Worm (Caenorhabditis elegans) whole organism, L1 larva: ENCODE measurements around the gene copd-1.

Experiments used
- C16A3.4 ChIP-seq: fragments of 150-350 bp; optimal IDR thresholded peaks from 2 replicates; lab custom pipeline; 2014; ENCODE audit warnings: missing biosample characterization, missing genetic modification characterization
- C34B4.2 ChIP-seq: sonication (generic microtip); optimal IDR thresholded peaks from 2 replicates; lab custom pipeline; 2017; ENCODE audit warnings: mild to moderate bottlenecking, missing genetic modification characterization, missing compliant biosample characterization
- Y116A8C.19 ChIP-seq: sonication (generic microtip); optimal IDR thresholded peaks from 2 replicates; lab custom pipeline; 2016; ENCODE audit warnings: missing compliant biosample characterization, missing genetic modification characterization, borderline replicate concordance
- blmp-1 ChIP-seq: fragments of 150-350 bp; optimal IDR thresholded peaks from 2 replicates; lab custom pipeline; 2014; ENCODE audit warnings: missing biosample characterization, missing genetic modification characterization
- ceh-63 ChIP-seq: fragments of 200-800 bp; sonication (Bioruptor generic); optimal IDR thresholded peaks from 2 replicates; lab custom pipeline; 2018; ENCODE audit warnings: mild to moderate bottlenecking, missing genetic modification characterization, missing compliant biosample characterization
- ceh-90 ChIP-seq: sonication (generic microtip); optimal IDR thresholded peaks from 2 replicates; lab custom pipeline; 2016; ENCODE audit warnings: missing genetic modification characterization, missing compliant biosample characterization
- efl-1 ChIP-seq, 4 experiments: fragments of 150-350 bp; optimal IDR thresholded peaks in 3 of 4; peaks in 1 of 4; 1 replicate in 1 of 4; 2 replicates in 3 of 4; lab custom pipeline; 2014; ENCODE audit warnings: missing biosample characterization in 2 of 4, missing genetic modification characterization in 2 of 4, missing genetic modification reagents in 2 of 4
- egl-13 ChIP-seq: sonication (generic microtip); optimal IDR thresholded peaks from 2 replicates; lab custom pipeline; 2016; ENCODE audit warnings: missing genotype, missing genetic modification reagents, missing genetic modification characterization, missing compliant biosample characterization
- ets-5 ChIP-seq: fragments of 200-800 bp; sonication (Bioruptor generic); IDR thresholded peaks from 2 replicates; pipeline ENCODE4 v1.3.6; 2022; ENCODE audit warnings: missing genetic modification characterization, missing compliant biosample characterization
- hlh-4 ChIP-seq: sonication (generic microtip); optimal IDR thresholded peaks from 2 replicates; lab custom pipeline; 2016; ENCODE audit warnings: mild to moderate bottlenecking, missing genetic modification characterization, missing compliant biosample characterization
- lin-13 ChIP-seq: fragments of 150-350 bp; optimal IDR thresholded peaks from 2 replicates; lab custom pipeline; 2014; ENCODE audit warnings: missing biosample characterization, missing genetic modification reagents, missing genetic modification characterization
- lin-14 ChIP-seq: fragments of 200-800 bp; sonication (Bioruptor generic); optimal IDR thresholded peaks from 2 replicates; lab custom pipeline; 2018; ENCODE audit warnings: mild to moderate bottlenecking, missing genetic modification characterization, moderate library complexity, missing compliant biosample characterization
- lin-15B ChIP-seq: fragments of 150-350 bp; sonication (generic microtip); optimal IDR thresholded peaks from 3 replicates; lab custom pipeline; 2014; ENCODE audit warnings: missing biosample characterization, missing genetic modification characterization
- lin-35 ChIP-seq, 2 experiments: fragments of 150-350 bp; optimal IDR thresholded peaks; 2 replicates each; lab custom pipeline; 2014; ENCODE audit warnings: missing biosample characterization in 2 of 2, missing genetic modification characterization in 2 of 2, missing genetic modification reagents in 2 of 2
- lin-39 ChIP-seq: fragments of 150-350 bp; optimal IDR thresholded peaks from 2 replicates; lab custom pipeline; 2014; ENCODE audit warnings: missing biosample characterization, missing genetic modification reagents, missing genetic modification characterization
- lir-3 ChIP-seq: sonication (generic microtip); optimal IDR thresholded peaks from 2 replicates; lab custom pipeline; 2016; ENCODE audit warnings: mild to moderate bottlenecking, missing genetic modification characterization, moderate library complexity, missing compliant biosample characterization; ENCODE audit not compliant: poor library complexity
- mab-9 ChIP-seq: fragments of 200-800 bp; sonication (Bioruptor generic); IDR thresholded peaks from 2 replicates; pipeline ENCODE4 v1.3.6; 2022; ENCODE audit warnings: missing genetic modification reagents, missing genetic modification characterization, missing compliant biosample characterization
- mep-1 ChIP-seq: fragments of 150-350 bp; optimal IDR thresholded peaks from 2 replicates; lab custom pipeline; 2014; ENCODE audit warnings: missing biosample characterization, missing genetic modification characterization
- nhr-12 ChIP-seq: sonication (generic microtip); optimal IDR thresholded peaks from 2 replicates; lab custom pipeline; 2017; ENCODE audit warnings: missing biosample characterization, missing genetic modification characterization
- nhr-19 ChIP-seq: fragments of 200-800 bp; sonication (Bioruptor generic); conservative IDR thresholded peaks from 2 replicates; pipeline ENCODE4 v1.3.6; 2022; ENCODE audit warnings: missing genetic modification characterization, missing compliant biosample characterization
- nhr-20 ChIP-seq: sonication (generic microtip); optimal IDR thresholded peaks from 2 replicates; lab custom pipeline; 2016; ENCODE audit warnings: mild to moderate bottlenecking, missing genetic modification characterization, missing compliant biosample characterization
- nhr-237 ChIP-seq: fragments of 150-350 bp; optimal IDR thresholded peaks from 2 replicates; lab custom pipeline; 2014; ENCODE audit warnings: missing biosample characterization, missing genetic modification characterization
- nhr-28 ChIP-seq: fragments of 150-350 bp; optimal IDR thresholded peaks from 2 replicates; lab custom pipeline; 2014; ENCODE audit warnings: missing biosample characterization, missing genetic modification characterization
- nhr-85 ChIP-seq: sonication (generic microtip); peaks from one replicate; lab custom pipeline; 2016; ENCODE audit warnings: missing genetic modification characterization, inconsistent platforms, missing compliant biosample characterization
- pag-3 ChIP-seq: sonication (generic microtip); optimal IDR thresholded peaks from 2 replicates; lab custom pipeline; 2017; ENCODE audit warnings: missing genetic modification characterization, mild to moderate bottlenecking, missing compliant biosample characterization, antibody characterized with exemption, borderline replicate concordance; ENCODE audit not compliant: insufficient read depth
- pax-3 ChIP-seq: fragments of 200-800 bp; sonication (Bioruptor generic); optimal IDR thresholded peaks from 2 replicates; lab custom pipeline; 2018; ENCODE audit warnings: mild to moderate bottlenecking, missing genetic modification characterization, moderate library complexity, missing compliant biosample characterization
- pqm-1 ChIP-seq: sonication (generic microtip); optimal IDR thresholded peaks from 3 replicates; lab custom pipeline; 2017; ENCODE audit warnings: missing biosample characterization, missing genetic modification characterization
- snpc-4 ChIP-seq: fragments of 150-350 bp; optimal IDR thresholded peaks from 2 replicates; lab custom pipeline; 2014; ENCODE audit warnings: missing biosample characterization, missing genetic modification characterization
- snu-23 ChIP-seq: sonication (generic microtip); optimal IDR thresholded peaks from 2 replicates; lab custom pipeline; 2016; ENCODE audit warnings: missing genetic modification characterization, missing compliant biosample characterization
- sptf-1 ChIP-seq: fragments of 150-350 bp; optimal IDR thresholded peaks from 2 replicates; lab custom pipeline; 2014; ENCODE audit warnings: missing biosample characterization, missing genetic modification characterization
- unc-130 ChIP-seq: fragments of 150-350 bp; optimal IDR thresholded peaks from 2 replicates; lab custom pipeline; 2017; ENCODE audit warnings: missing biosample characterization, missing genetic modification characterization, inconsistent platforms
- unc-30 ChIP-seq: sonication (generic microtip); optimal IDR thresholded peaks from 2 replicates; lab custom pipeline; 2017; ENCODE audit warnings: missing biosample characterization, missing genetic modification characterization
- xbp-1 ChIP-seq: sonication (generic microtip); optimal IDR thresholded peaks from 2 replicates; lab custom pipeline; 2016; ENCODE audit warnings: missing genetic modification characterization, missing compliant biosample characterization
- zip-4 ChIP-seq: fragments of 200-800 bp; sonication (Bioruptor generic); optimal IDR thresholded peaks from 2 replicates; lab custom pipeline; 2018; ENCODE audit warnings: mild to moderate bottlenecking, missing genetic modification characterization, moderate library complexity, missing compliant biosample characterization

copd-1 gene

DNA sequence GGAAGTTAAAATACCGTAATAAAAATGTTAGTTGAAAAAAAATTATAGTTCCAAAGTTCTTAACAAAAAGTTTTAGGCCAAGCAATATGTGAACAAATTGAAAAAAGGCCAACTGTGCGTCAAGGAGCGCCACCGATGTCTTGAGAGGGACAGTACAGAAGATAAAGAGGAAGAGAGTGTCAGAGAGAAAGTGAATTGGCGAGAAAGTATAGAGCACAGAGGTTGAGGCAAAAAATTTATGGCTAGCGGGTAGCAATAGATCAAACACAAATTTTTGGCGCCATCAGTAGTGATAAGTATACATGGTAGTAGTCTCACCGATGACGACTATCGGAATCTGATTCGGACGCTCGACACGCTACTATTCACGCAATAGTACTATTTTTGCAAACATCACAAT is 20.5 kb downstream of the copd-1 start (continued):
- no peak for TF ChIP-seq snpc-4 (tag; lab: Kevin White, UChicago)

DNA sequence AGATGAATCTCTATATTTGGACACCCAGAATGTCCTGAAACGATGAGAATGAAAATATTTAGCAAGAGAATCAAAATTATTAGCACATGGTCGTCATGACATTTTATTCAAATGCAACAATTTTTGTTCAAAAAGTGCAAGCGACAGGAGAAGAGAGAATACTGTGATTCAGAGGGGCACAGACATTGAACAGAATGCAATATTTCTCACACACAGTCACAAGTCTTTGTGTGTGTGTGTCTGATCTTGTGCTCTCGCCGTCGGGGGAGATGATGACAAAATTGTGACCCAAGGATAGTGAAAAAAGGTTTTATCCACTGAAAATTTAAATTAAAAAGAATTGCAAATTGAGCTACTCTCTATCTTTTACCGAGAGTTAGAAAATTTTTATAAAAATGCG is 21.6 kb downstream of the copd-1 start:
- TF ChIP-seq egl-13 (tag; lab: Kevin White, UChicago) (no peak), efl-1 (optimal IDR thresholded peaks at IDR 0.05; lab: Kevin White, UChicago) (no peak), efl-1 (GFP tag; optimal IDR thresholded peaks at IDR 0.05 in 1 of 2; lab: Kevin White, UChicago) (peak in 1 of 2 experiments; percentile 88)

DNA sequence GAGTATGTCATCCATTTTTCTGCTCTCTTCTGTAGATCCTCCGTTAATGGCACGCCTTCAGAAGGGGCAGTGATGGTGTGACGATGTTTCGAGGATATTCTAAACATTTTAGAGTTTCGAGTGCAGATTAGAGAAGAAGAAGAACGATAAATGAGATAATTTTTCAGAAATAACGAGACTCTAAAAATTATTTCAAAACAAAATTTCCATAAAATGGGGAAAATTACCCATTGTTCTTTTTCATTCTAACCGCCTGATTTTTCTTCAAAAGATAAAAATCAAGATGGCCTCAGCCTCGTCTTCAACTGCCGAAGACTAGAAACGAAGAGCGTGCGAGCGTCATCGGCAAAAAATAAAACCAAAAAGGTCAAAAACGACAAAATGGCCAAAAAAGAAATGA is 23.7 kb downstream of the copd-1 start, which contains the start of gene let-765:
let-765 (minus strand) TSS at position 101 of the 400 bp plus-strand sequence.
- TF ChIP-seq lin-14 (GFP tag; lab: Kevin White, UChicago), result peak; percentile 25
- peak; percentile 32 for TF ChIP-seq blmp-1 (tag; lab: Kevin White, UChicago)
- TF ChIP-seq efl-1 (optimal IDR thresholded peaks at IDR 0.05; lab: Kevin White, UChicago), result no peak
- peak in 1 of 2 experiments; percentile 22 for TF ChIP-seq efl-1 (GFP tag; optimal IDR thresholded peaks at IDR 0.05 in 1 of 2; lab: Kevin White, UChicago)
- TF ChIP-seq lin-15B (tag; lab: Kevin White, UChicago), result no peak

DNA sequence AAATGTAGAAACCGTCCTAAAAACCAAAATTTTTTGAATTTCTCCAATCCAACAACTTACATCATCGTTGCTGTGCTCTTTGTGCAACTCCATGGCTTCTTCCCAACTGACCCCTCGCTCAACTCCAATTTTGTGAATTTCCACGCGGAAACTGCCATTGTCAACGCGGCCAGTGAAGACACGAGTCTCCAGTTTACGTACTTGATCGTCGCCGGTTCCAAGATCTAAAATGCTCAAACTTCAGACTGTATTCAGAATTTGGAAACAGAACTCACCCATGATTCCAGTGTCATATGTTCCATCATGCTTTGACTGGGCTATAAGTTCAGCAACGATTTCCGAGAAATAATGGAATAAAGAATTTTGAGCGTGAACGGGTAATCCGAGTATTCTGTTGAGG is 30.7 kb downstream of the copd-1 start:
- TF ChIP-seq nhr-85 (tag; lab: Kevin White, UChicago), result no peak

DNA sequence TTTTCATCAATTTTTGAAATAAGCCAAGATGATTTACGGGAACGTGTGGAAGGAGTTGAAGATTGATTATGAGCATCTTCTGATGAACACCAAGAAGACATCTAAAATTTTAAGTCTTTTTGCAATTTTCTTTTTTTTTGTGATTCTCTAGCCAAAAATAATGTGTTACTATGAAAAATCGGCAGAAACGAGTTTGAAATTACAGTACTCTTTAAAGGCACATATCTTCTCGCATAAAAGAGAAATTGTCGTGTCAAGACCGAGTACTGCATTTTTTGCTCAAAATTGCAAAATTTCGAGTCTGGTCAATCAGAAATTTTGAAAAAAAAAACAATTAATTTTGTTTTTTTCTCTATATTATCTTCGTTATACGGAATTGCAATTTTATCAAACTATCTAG is 32.7 kb downstream of the copd-1 start, which contains the start of gene F20H11.1:
F20H11.1 (minus strand) TSS at position 101 of the 400 bp plus-strand sequence.
- TF ChIP-seq unc-130 (tag; lab: Kevin White, UChicago) (no peak), ceh-90 (no peak), nhr-85 (tag; lab: Kevin White, UChicago) (peak; percentile 5), lin-15B (tag; lab: Kevin White, UChicago) (no peak), efl-1 (optimal IDR thresholded peaks at IDR 0.05; lab: Kevin White, UChicago) (no peak), efl-1 (GFP tag; optimal IDR thresholded peaks at IDR 0.05 in 1 of 2; lab: Kevin White, UChicago) (peak in 1 of 2 experiments; percentile 63), C34B4.2 (tag; lab: Kevin White, UChicago) (no peak), mab-9 (GFP tag; lab: Robert Waterston, UW) (no peak), Y116A8C.19 (no peak)

DNA sequence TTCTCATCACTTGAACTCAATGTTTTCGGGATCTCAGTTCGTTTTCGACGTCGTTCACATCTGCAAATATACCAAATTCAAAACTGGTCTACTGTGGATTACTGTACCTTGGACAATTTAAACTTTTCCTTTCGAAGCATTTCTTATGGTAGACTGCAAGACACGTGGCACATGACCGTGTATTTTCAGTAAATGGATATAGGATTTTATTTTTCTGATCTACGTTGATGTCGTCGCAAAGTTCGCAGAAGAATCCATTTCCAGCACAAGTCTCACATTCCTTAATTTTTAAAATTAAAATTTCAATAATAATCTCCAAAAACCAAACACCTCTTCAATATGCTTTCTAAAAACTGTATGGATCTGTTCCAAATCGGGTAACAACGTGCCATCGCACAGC is 35.3 kb downstream of the copd-1 start:
- TF ChIP-seq unc-30 (tag; lab: Kevin White, UChicago) (no peak), lin-35 (GFP tag; optimal IDR thresholded peaks at IDR 0.05; lab: Kevin White, UChicago) (no peak), hlh-4 (tag; lab: Kevin White, UChicago) (no peak), unc-130 (tag; lab: Kevin White, UChicago) (no peak), C16A3.4 (tag; lab: Kevin White, UChicago) (no peak), lin-15B (tag; lab: Kevin White, UChicago) (no peak), ceh-63 (GFP tag; lab: Kevin White, UChicago) (no peak), pqm-1 (tag; lab: Kevin White, UChicago) (no peak), nhr-237 (no peak), ceh-90 (no peak), xbp-1 (no peak), nhr-12 (tag; lab: Kevin White, UChicago) (no peak), nhr-28 (tag; lab: Kevin White, UChicago) (no peak), sptf-1 (tag; lab: Kevin White, UChicago) (no peak), lin-39 (tag; lab: Kevin White, UChicago) (no peak), snu-23 (GFP tag; lab: Kevin White, UChicago) (no peak), nhr-19 (GFP tag; lab: Robert Waterston, UW) (no peak)

DNA sequence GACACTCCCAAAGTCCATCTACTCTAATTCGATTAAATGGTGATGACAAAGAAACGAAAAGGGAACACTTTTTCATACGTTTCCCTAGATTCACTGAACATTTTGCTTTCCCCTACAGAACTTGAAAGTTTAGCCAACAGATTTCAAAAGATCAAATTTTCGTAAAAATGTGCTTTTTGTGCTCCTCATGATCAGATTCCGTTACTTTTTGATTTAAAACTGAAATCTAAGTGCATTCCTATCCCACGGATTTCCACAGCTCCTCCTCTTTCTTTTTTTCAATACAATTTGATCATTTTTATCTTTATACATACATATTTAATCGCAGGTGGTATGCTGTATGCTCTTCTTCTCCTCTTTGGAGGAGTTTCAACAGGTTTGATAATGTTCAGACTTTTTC is 37.2 kb downstream of the copd-1 start, which contains the start of gene ddo-3:
ddo-3 (plus strand) TSS at position 301 of the 400 bp plus-strand sequence.
- TF ChIP-seq mep-1 (tag; lab: Kevin White, UChicago) (no peak), lir-3 (no peak), nhr-19 (GFP tag; lab: Robert Waterston, UW) (no peak), pax-3 (tag; lab: Kevin White, UChicago) (no peak), lin-13 (GFP tag; lab: Kevin White, UChicago) (no peak), zip-4 (GFP tag; lab: Kevin White, UChicago) (no peak), ets-5 (GFP tag; lab: Robert Waterston, UW) (no peak), nhr-20 (no peak), snu-23 (GFP tag; lab: Kevin White, UChicago) (no peak), pag-3 (tag; lab: Kevin White, UChicago) (no peak)
- TF ChIP-seq, all 84 proteins: peak for 0
